Fruit fly (Drosophila melanogaster) whole organism, pupa: ENCODE measurements around the gene CG15024.

Experiments
- CG10348 ChIP-seq: fragments of 200-800 bp; sonication (Bioruptor generic); IDR thresholded peaks from 2 replicates; pipeline ENCODE4 v1.3.6; 2022; ENCODE audit warnings: missing biosample characterization, missing genetic modification characterization
- CG12605 ChIP-seq: fragments of 200-800 bp; sonication (Bioruptor generic); IDR thresholded peaks from 2 replicates; pipeline ENCODE4 v1.3.6; 2022; ENCODE audit warnings: missing biosample characterization, missing genetic modification characterization
- CG13204 ChIP-seq: fragments of 200-800 bp; sonication (Bioruptor generic); optimal IDR thresholded peaks from 2 replicates; lab custom pipeline; 2018; ENCODE audit warnings: missing biosample characterization, mild to moderate bottlenecking, missing genetic modification characterization, moderate library complexity
- CG17806 ChIP-seq: fragments of 200-800 bp; sonication (Bioruptor generic); optimal IDR thresholded peaks from 2 replicates; lab custom pipeline; 2018; ENCODE audit warnings: missing biosample characterization, mild to moderate bottlenecking, missing genetic modification characterization, moderate library complexity
- CG8159 ChIP-seq: fragments of 200-800 bp; sonication (Bioruptor generic); optimal IDR thresholded peaks from 3 replicates; lab custom pipeline; 2018; ENCODE audit warnings: missing biosample characterization, mild to moderate bottlenecking, missing genetic modification characterization, moderate library complexity
- CG8301 ChIP-seq: fragments of 200-800 bp; sonication (Bioruptor generic); optimal IDR thresholded peaks from 2 replicates; lab custom pipeline; 2018; ENCODE audit warnings: missing biosample characterization, mild to moderate bottlenecking, missing genetic modification characterization
- CG9948 ChIP-seq: fragments of 200-800 bp; sonication (Bioruptor generic); optimal IDR thresholded peaks from 2 replicates; lab custom pipeline; 2018; ENCODE audit warnings: missing biosample characterization, mild to moderate bottlenecking, missing genetic modification characterization, moderate library complexity
- D1 ChIP-seq: fragments of 200-800 bp; sonication (Bioruptor generic); optimal IDR thresholded peaks from 2 replicates; lab custom pipeline; 2018; ENCODE audit warnings: missing biosample characterization, mild to moderate bottlenecking, missing genetic modification characterization, moderate library complexity
- EcR ChIP-seq: fragments of 200-800 bp; sonication (Bioruptor generic); optimal IDR thresholded peaks from 3 replicates; lab custom pipeline; 2019; ENCODE audit warnings: missing biosample characterization, missing genetic modification characterization, mild to moderate bottlenecking, moderate library complexity, missing genetic modification reagents
- Snoo ChIP-seq: fragments of 200-800 bp; sonication (Bioruptor generic); optimal IDR thresholded peaks from 3 replicates; lab custom pipeline; 2017; ENCODE audit warnings: missing biosample characterization, mild to moderate bottlenecking, missing genetic modification characterization, inconsistent platforms
- fd96Ca ChIP-seq: fragments of 200-800 bp; sonication (Bioruptor generic); IDR thresholded peaks from 3 replicates; pipeline ENCODE4 v1.3.6; 2022; ENCODE audit warnings: missing biosample characterization, missing genetic modification characterization
- gl ChIP-seq: fragments of 200-800 bp; sonication (Bioruptor generic); optimal IDR thresholded peaks from 2 replicates; lab custom pipeline; 2018; ENCODE audit warnings: missing biosample characterization, mild to moderate bottlenecking, missing genetic modification characterization
- rn ChIP-seq: fragments of 200-800 bp; sonication (Bioruptor generic); IDR thresholded peaks from 2 replicates; pipeline ENCODE4 v1.3.6; 2022; ENCODE audit warnings: missing biosample characterization, missing genetic modification characterization

DNA sequence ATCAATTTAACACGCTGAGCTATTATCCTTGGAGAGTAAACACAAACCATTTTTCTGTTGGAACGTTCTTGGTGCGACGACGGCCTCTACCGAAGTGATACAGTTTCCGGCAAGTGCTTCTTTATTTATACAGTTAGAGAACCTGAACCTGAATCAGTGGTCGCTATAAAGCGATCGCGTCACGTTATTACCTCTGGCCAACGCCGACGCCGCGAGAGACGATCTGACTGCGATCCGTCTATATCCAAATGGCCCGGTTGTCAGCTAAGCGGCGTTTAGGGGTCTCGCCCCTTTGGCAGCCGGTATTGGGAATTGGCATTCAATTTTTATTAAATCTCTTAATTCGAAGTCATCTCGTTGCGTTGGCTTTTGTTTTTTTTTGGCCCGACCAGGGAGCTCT is 5.6 kb downstream of the CG15024 start, which contains the start of gene CG11345:
- no peak for TF ChIP-seq EcR (GFP tag; lab: Kevin White, UChicago)
- TF ChIP-seq CG13204 (GFP tag; lab: Kevin White, UChicago) = no peak
- TF ChIP-seq rn (GFP tag; lab: Robert Waterston, UW) = no peak
- TF ChIP-seq Snoo (tag; lab: Kevin White, UChicago) = no peak
- TF ChIP-seq CG10348 = no peak
- TF ChIP-seq D1 = no peak
- no peak for TF ChIP-seq CG9948 (tag; lab: Kevin White, UChicago)
- TF ChIP-seq CG12605 (GFP tag; lab: Robert Waterston, UW) = no peak
- TF ChIP-seq CG8159 (tag; lab: Kevin White, UChicago) = no peak
- TF ChIP-seq CG8301 (tag; lab: Kevin White, UChicago) = no peak
- no peak for TF ChIP-seq fd96Ca (GFP tag; lab: Robert Waterston, UW)
- TF ChIP-seq CG17806 (tag; lab: Kevin White, UChicago) = no peak
- no peak for TF ChIP-seq gl (tag; lab: Kevin White, UChicago)
